Worm (Caenorhabditis elegans) whole organism, young adult: ENCODE data around the gene nduc-2.

Experiments
- B0019.2 ChIP-seq: fragments of 200-800 bp; sonication (Bioruptor generic); conservative IDR thresholded peaks from 2 replicates; pipeline ENCODE4 v1.3.6; 2022; ENCODE audit warnings: missing genetic modification reagents, missing genetic modification characterization, missing compliant biosample characterization
- B0261.1 ChIP-seq: sonication (generic microtip); optimal IDR thresholded peaks from 2 replicates; lab custom pipeline; 2016; ENCODE audit warnings: mild to moderate bottlenecking, missing genetic modification characterization, moderate library complexity, missing compliant biosample characterization
- B0336.3 ChIP-seq: fragments of 200-800 bp; sonication (Bioruptor generic); IDR thresholded peaks from 2 replicates; pipeline ENCODE4 v1.3.6; 2022; ENCODE audit warnings: missing genetic modification characterization, missing compliant biosample characterization
- C17E4.6 ChIP-seq: fragments of 200-800 bp; sonication (Bioruptor generic); IDR thresholded peaks from 2 replicates; pipeline ENCODE4 v1.3.6; 2022; ENCODE audit warnings: missing genetic modification reagents, missing genetic modification characterization, missing compliant biosample characterization
- F22D6.2 ChIP-seq: sonication (generic microtip); optimal IDR thresholded peaks from 2 replicates; lab custom pipeline; 2016; ENCODE audit warnings: mild to moderate bottlenecking, missing genetic modification characterization, missing compliant biosample characterization
- F52B5.7 ChIP-seq: sonication (generic microtip); optimal IDR thresholded peaks from 2 replicates; lab custom pipeline; 2016; ENCODE audit warnings: mild to moderate bottlenecking, missing genetic modification characterization, missing compliant biosample characterization
- F55B11.4 ChIP-seq: sonication (generic microtip); optimal IDR thresholded peaks from 2 replicates; lab custom pipeline; 2016; ENCODE audit warnings: missing compliant biosample characterization, missing genetic modification characterization, borderline replicate concordance; ENCODE audit not compliant: insufficient read depth
- K11D2.4 ChIP-seq: fragments of 200-800 bp; sonication (Bioruptor generic); IDR thresholded peaks from 2 replicates; pipeline ENCODE4 v1.3.6; 2022; ENCODE audit warnings: missing genetic modification reagents, missing genetic modification characterization, missing compliant biosample characterization
- akir-1 ChIP-seq: fragments of 200-800 bp; sonication (Bioruptor generic); optimal IDR thresholded peaks from 2 replicates; lab custom pipeline; 2018; ENCODE audit warnings: mild to moderate bottlenecking, missing genetic modification characterization, moderate library complexity, missing compliant biosample characterization
- aptf-2 ChIP-seq: fragments of 200-800 bp; sonication (Bioruptor generic); conservative IDR thresholded peaks from 2 replicates; pipeline ENCODE4 v1.3.6; 2022; ENCODE audit warnings: missing genetic modification reagents, missing genetic modification characterization, missing compliant biosample characterization
- aptf-3 ChIP-seq: fragments of 200-800 bp; sonication (Bioruptor generic); IDR thresholded peaks from 2 replicates; pipeline ENCODE4 v1.3.6; 2022; ENCODE audit warnings: missing genetic modification characterization, missing compliant biosample characterization
- athp-1 ChIP-seq: sonication (generic microtip); optimal IDR thresholded peaks from 2 replicates; lab custom pipeline; 2017; ENCODE audit warnings: mild to moderate bottlenecking, missing genetic modification characterization, missing compliant biosample characterization
- attf-5 ChIP-seq: fragments of 200-800 bp; sonication (Bioruptor generic); optimal IDR thresholded peaks from 2 replicates; lab custom pipeline; 2018; ENCODE audit warnings: mild to moderate bottlenecking, missing genetic modification characterization, missing compliant biosample characterization
- bed-1 ChIP-seq: fragments of 200-800 bp; sonication (Bioruptor generic); IDR thresholded peaks from 2 replicates; pipeline ENCODE4 v1.3.6; 2022; ENCODE audit warnings: missing genetic modification reagents, missing genetic modification characterization, missing compliant biosample characterization
- bed-2 ChIP-seq: fragments of 200-800 bp; sonication (Bioruptor generic); IDR thresholded peaks from 2 replicates; pipeline ENCODE4 v1.3.6; 2022; ENCODE audit warnings: missing genetic modification reagents, missing genetic modification characterization, missing compliant biosample characterization
- ceh-40 ChIP-seq: fragments of 200-800 bp; sonication (Bioruptor generic); IDR thresholded peaks from 2 replicates; pipeline ENCODE4 v1.3.6; 2022; ENCODE audit warnings: missing genetic modification characterization, missing compliant biosample characterization
- chd-7 ChIP-seq: sonication (generic microtip); optimal IDR thresholded peaks from 2 replicates; lab custom pipeline; 2016; ENCODE audit warnings: mild to moderate bottlenecking, missing genetic modification characterization, moderate library complexity, missing compliant biosample characterization
- dpff-1 ChIP-seq: sonication (generic microtip); optimal IDR thresholded peaks from 2 replicates; lab custom pipeline; 2017; ENCODE audit warnings: mild to moderate bottlenecking, missing genetic modification characterization, missing compliant biosample characterization
- efl-1 ChIP-seq: fragments of 150-350 bp; optimal IDR thresholded peaks from 2 replicates; lab custom pipeline; 2014; ENCODE audit warnings: missing biosample characterization, missing genetic modification reagents, missing genetic modification characterization
- egrh-3 ChIP-seq: fragments of 200-800 bp; sonication (Bioruptor generic); IDR thresholded peaks from 2 replicates; pipeline ENCODE4 v1.3.6; 2022; ENCODE audit warnings: missing genetic modification reagents, missing genetic modification characterization, missing compliant biosample characterization
- ekl-4 ChIP-seq: fragments of 200-800 bp; sonication (Bioruptor generic); IDR thresholded peaks from 2 replicates; pipeline ENCODE4 v1.3.6; 2022; ENCODE audit warnings: missing genetic modification reagents, missing genetic modification characterization, missing compliant biosample characterization
- ets-4 ChIP-seq: fragments of 200-800 bp; sonication (Bioruptor generic); optimal IDR thresholded peaks from 2 replicates; lab custom pipeline; 2018; ENCODE audit warnings: mild to moderate bottlenecking, missing genetic modification characterization, missing compliant biosample characterization
- fkh-3 ChIP-seq: sonication (generic microtip); optimal IDR thresholded peaks from 2 replicates; lab custom pipeline; 2016; ENCODE audit warnings: mild to moderate bottlenecking, missing genetic modification characterization, missing compliant biosample characterization
- hlh-12 ChIP-seq: sonication (generic microtip); optimal IDR thresholded peaks from 2 replicates; lab custom pipeline; 2016; ENCODE audit warnings: missing genetic modification characterization, missing compliant biosample characterization
- hlh-26 ChIP-seq: fragments of 200-800 bp; sonication (Bioruptor generic); conservative IDR thresholded peaks from 2 replicates; pipeline ENCODE4 v1.3.6; 2022; ENCODE audit warnings: missing genetic modification reagents, missing genetic modification characterization, missing compliant biosample characterization
- hrde-1 ChIP-seq: sonication (generic microtip); optimal IDR thresholded peaks from 2 replicates; lab custom pipeline; 2016; ENCODE audit warnings: missing genetic modification characterization, mild to moderate bottlenecking, missing compliant biosample characterization, moderate library complexity, missing genotype, missing genetic modification reagents, borderline replicate concordance
- hsf-1 ChIP-seq: fragments of 200-800 bp; sonication (Bioruptor generic); IDR thresholded peaks from 2 replicates; pipeline ENCODE4 v1.3.6; 2022; ENCODE audit warnings: missing genetic modification reagents, missing genetic modification characterization, missing compliant biosample characterization
- lag-1 ChIP-seq: fragments of 200-800 bp; sonication (Bioruptor generic); IDR thresholded peaks from 2 replicates; pipeline ENCODE4 v1.3.6; 2022; ENCODE audit warnings: missing genetic modification reagents, missing genetic modification characterization, missing compliant biosample characterization
- lin-26 ChIP-seq: fragments of 200-800 bp; sonication (Bioruptor generic); IDR thresholded peaks from 2 replicates; pipeline ENCODE4 v1.3.6; 2022; ENCODE audit warnings: missing genetic modification reagents, missing genetic modification characterization, missing compliant biosample characterization
- lin-40 ChIP-seq: sonication (generic microtip); optimal IDR thresholded peaks from 2 replicates; lab custom pipeline; 2016; ENCODE audit warnings: missing genetic modification characterization, mild to moderate bottlenecking, missing compliant biosample characterization, missing genotype, missing genetic modification reagents
- lsy-27 ChIP-seq: sonication (generic microtip); optimal IDR thresholded peaks from 2 replicates; lab custom pipeline; 2017; ENCODE audit warnings: missing genetic modification characterization, mild to moderate bottlenecking, missing compliant biosample characterization, antibody characterized with exemption, missing genotype, borderline replicate concordance; ENCODE audit not compliant: insufficient read depth
- madf-3 ChIP-seq: fragments of 200-800 bp; sonication (Bioruptor generic); IDR thresholded peaks from 2 replicates; pipeline ENCODE4 v1.3.6; 2022; ENCODE audit warnings: missing genetic modification reagents, missing genetic modification characterization, missing compliant biosample characterization
- madf-8 ChIP-seq: fragments of 200-800 bp; sonication (Bioruptor generic); conservative IDR thresholded peaks from 2 replicates; pipeline ENCODE4 v1.3.6; 2022; ENCODE audit warnings: missing genetic modification reagents, missing genetic modification characterization, missing compliant biosample characterization
- mcd-1 ChIP-seq: fragments of 200-800 bp; sonication (Bioruptor generic); IDR thresholded peaks from 2 replicates; pipeline ENCODE4 v1.3.6; 2022; ENCODE audit warnings: missing genetic modification reagents, missing genetic modification characterization, missing compliant biosample characterization
- nhr-120 ChIP-seq: fragments of 200-800 bp; sonication (Bioruptor generic); IDR thresholded peaks from 2 replicates; pipeline ENCODE4 v1.3.6; 2022; ENCODE audit warnings: missing genetic modification characterization, missing compliant biosample characterization
- pha-4 ChIP-seq: fragments of 150-350 bp; sonication (generic microtip); optimal IDR thresholded peaks from 2 replicates; lab custom pipeline; 2014; ENCODE audit warnings: missing biosample characterization, missing genetic modification reagents, missing genetic modification characterization
- rcor-1 ChIP-seq: fragments of 200-800 bp; sonication (Bioruptor generic); IDR thresholded peaks from 2 replicates; pipeline ENCODE4 v1.3.6; 2022; ENCODE audit warnings: missing genetic modification reagents, missing genetic modification characterization, missing compliant biosample characterization
- snpc-1.1 ChIP-seq: sonication (generic microtip); optimal IDR thresholded peaks from 2 replicates; lab custom pipeline; 2017; ENCODE audit warnings: missing genetic modification characterization, mild to moderate bottlenecking, missing compliant biosample characterization, antibody characterized with exemption, moderate library complexity, missing genotype, missing genetic modification reagents; ENCODE audit not compliant: insufficient read depth
- tbp1 ChIP-seq: fragments of 200-800 bp; sonication (Bioruptor generic); optimal IDR thresholded peaks from 2 replicates; lab custom pipeline; 2018; ENCODE audit warnings: mild to moderate bottlenecking, missing genetic modification characterization, missing compliant biosample characterization
- tlf-1 ChIP-seq: fragments of 200-800 bp; sonication (Bioruptor generic); optimal IDR thresholded peaks from 2 replicates; lab custom pipeline; 2018; ENCODE audit warnings: mild to moderate bottlenecking, missing genetic modification characterization, missing compliant biosample characterization
- xnd-1 ChIP-seq: sonication (generic microtip); optimal IDR thresholded peaks from 2 replicates; lab custom pipeline; 2016; ENCODE audit warnings: missing genotype, missing genetic modification reagents, missing genetic modification characterization, missing compliant biosample characterization
- zim-3 ChIP-seq: sonication (generic microtip); optimal IDR thresholded peaks from 2 replicates; lab custom pipeline; 2017; ENCODE audit warnings: mild to moderate bottlenecking, missing genetic modification characterization, moderate library complexity, missing compliant biosample characterization
- ztf-18 ChIP-seq: sonication (generic microtip); optimal IDR thresholded peaks from 2 replicates; lab custom pipeline; 2016; ENCODE audit warnings: missing genotype, mild to moderate bottlenecking, missing genetic modification characterization, missing compliant biosample characterization
- ztf-22 ChIP-seq: fragments of 200-800 bp; sonication (Bioruptor generic); optimal IDR thresholded peaks from 2 replicates; lab custom pipeline; 2018; ENCODE audit warnings: mild to moderate bottlenecking, missing genetic modification characterization, moderate library complexity, missing compliant biosample characterization
- ztf-25 ChIP-seq: fragments of 200-800 bp; sonication (Bioruptor generic); IDR thresholded peaks from 2 replicates; pipeline ENCODE4 v1.3.6; 2022; ENCODE audit warnings: missing genetic modification reagents, missing genetic modification characterization, missing compliant biosample characterization
- ztf-26 ChIP-seq: sonication (generic microtip); optimal IDR thresholded peaks from 2 replicates; lab custom pipeline; 2017; ENCODE audit warnings: missing genetic modification characterization, missing compliant biosample characterization
- ztf-28 ChIP-seq: fragments of 200-800 bp; sonication (Bioruptor generic); IDR thresholded peaks from 2 replicates; pipeline ENCODE4 v1.3.6; 2022; ENCODE audit warnings: missing genetic modification reagents, missing genetic modification characterization, missing compliant biosample characterization
- ztf-6 ChIP-seq: fragments of 200-800 bp; sonication (Bioruptor generic); IDR thresholded peaks from 2 replicates; pipeline ENCODE4 v1.3.6; 2022; ENCODE audit warnings: missing genetic modification reagents, missing genetic modification characterization, missing compliant biosample characterization

nduc-2 gene

DNA sequence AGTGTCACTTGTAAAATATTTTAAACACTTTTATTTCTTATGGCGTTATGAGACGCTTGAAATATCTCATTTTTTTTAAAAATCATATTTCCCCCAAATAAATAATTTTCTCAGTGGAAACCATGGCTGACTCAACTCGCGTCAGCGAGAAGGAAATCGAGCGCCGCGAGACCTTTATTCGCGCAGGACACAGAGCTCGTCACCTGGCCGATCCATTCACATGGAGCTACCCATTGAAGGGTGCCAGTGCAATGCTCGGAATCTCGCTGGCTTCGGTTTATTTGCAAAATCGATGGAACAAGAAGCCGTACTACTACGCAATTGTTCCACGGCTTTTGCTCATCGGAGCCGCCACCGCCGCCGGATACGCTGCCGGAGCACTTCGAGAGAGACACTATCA is at the start of gene nduc-2 (continued):
- TF ChIP-seq tbp1 (GFP tag; lab: Kevin White, UChicago) (peak; percentile 3), aptf-2 (GFP tag; lab: Robert Waterston, UW) (no peak), ets-4 (GFP tag; lab: Kevin White, UChicago) (no peak), nhr-120 (GFP tag; lab: Robert Waterston, UW) (no peak), dpff-1 (tag; lab: Kevin White, UChicago) (no peak), lag-1 (GFP tag; lab: Robert Waterston, UW) (0 out of 2 replicates have a peak, but pooled peaks have one; percentile 51), hrde-1 (tag; lab: Kevin White, UChicago) (no peak), egrh-3 (GFP tag; lab: Robert Waterston, UW) (no peak), F52B5.7 (tag; lab: Kevin White, UChicago) (peak; percentile 13), ztf-25 (GFP tag; lab: Robert Waterston, UW) (no peak), K11D2.4 (GFP tag; lab: Robert Waterston, UW) (no peak), snpc-1.1 (tag; lab: Kevin White, UChicago) (no peak), zim-3 (tag; lab: Kevin White, UChicago) (peak; percentile 13), tlf-1 (no peak), hlh-12 (tag; lab: Kevin White, UChicago) (no peak), madf-8 (GFP tag; lab: Robert Waterston, UW) (no peak), rcor-1 (GFP tag; lab: Robert Waterston, UW) (no peak), aptf-3 (no peak), ztf-18 (no peak), ekl-4 (GFP tag; lab: Robert Waterston, UW) (peak; percentile 43; the same call in 1 of the 2 replicates), ztf-26 (tag; lab: Kevin White, UChicago) (no peak), lin-40 (tag; lab: Kevin White, UChicago) (no peak), lin-26 (GFP tag; lab: Robert Waterston, UW) (no peak), fkh-3 (tag; lab: Kevin White, UChicago) (no peak), F55B11.4 (no peak), B0261.1 (tag; lab: Kevin White, UChicago) (no peak), F22D6.2 (tag; lab: Kevin White, UChicago) (no peak), bed-2 (no peak), athp-1 (tag; lab: Kevin White, UChicago) (no peak), ztf-28 (no peak), akir-1 (GFP tag; lab: Kevin White, UChicago) (no peak), B0019.2 (GFP tag; lab: Robert Waterston, UW) (no peak), mcd-1 (peak; percentile 69), hlh-26 (GFP tag; lab: Robert Waterston, UW) (no peak), pha-4 (tag; lab: Kevin White, UChicago) (no peak), hsf-1 (GFP tag; lab: Robert Waterston, UW) (peak; percentile 60; the same call in 1 of the 2 replicates), attf-5 (GFP tag; lab: Kevin White, UChicago) (no peak), ztf-6 (no peak), efl-1 (GFP tag; lab: Kevin White, UChicago) (no peak), C17E4.6 (0 out of 2 replicates have a peak, but pooled peaks have one; percentile 15), ceh-40 (GFP tag; lab: Robert Waterston, UW) (no peak), ztf-22 (no peak), bed-1 (GFP tag; lab: Robert Waterston, UW) (no peak), B0336.3 (GFP tag; lab: Robert Waterston, UW) (peak; percentile 70; the same call in 1 of the 2 replicates), madf-3 (GFP tag; lab: Robert Waterston, UW) (peak; percentile 75), chd-7 (tag; lab: Kevin White, UChicago) (no peak), lsy-27 (tag; lab: Kevin White, UChicago) (no peak), xnd-1 (tag; lab: Kevin White, UChicago) (no peak)
